Worm (Caenorhabditis elegans): Measurements from ENCODE around the gene tag-234.

DNA sequence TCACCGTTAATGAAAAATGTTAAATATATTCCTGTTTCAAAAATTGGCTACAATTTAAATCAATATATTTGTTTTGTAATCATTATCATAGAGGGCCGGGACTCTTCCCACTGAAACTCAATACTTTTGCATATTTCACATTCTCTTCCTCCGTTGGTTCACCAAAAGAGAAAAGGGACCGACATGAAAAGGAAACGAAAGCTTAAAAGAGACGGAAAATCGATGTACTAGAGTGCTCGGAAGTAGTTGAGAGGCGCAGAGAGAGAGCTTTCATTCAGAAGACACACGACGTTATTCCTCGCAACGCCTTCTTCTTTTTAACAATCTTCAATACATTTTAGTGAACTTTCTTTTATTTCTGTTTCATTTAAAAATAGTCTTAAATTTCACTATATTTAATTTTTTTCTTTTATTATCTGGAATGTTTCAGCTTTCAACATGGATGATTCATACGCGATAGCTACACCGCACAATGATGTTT lies 43.7 kb upstream of the tag-234 start, which contains the start of gene ehs-1:
- TF ChIP-seq R02D3.7 (tag; optimal IDR thresholded peaks at IDR 0.05) (no peak), ceh-16 (tag; optimal IDR thresholded peaks at IDR 0.05) (no peak), elt-3 (tag; optimal IDR thresholded peaks at IDR 0.05) (no peak), snpc-4 (tag; optimal IDR thresholded peaks at IDR 0.05) (no peak), ceh-82 (tag; optimal IDR thresholded peaks at IDR 0.05) (no peak)

Data from whole organism, L2 larva.